Worm (Caenorhabditis elegans) whole organism, L1 larva: ENCODE results near the gene T28A8.6.
A peak's percentile ranks its signal among the peaks of the same experiment; 100 is the strongest.

ENCODE experiments used
- C16A3.4 ChIP-seq: fragments of 150-350 bp; optimal IDR thresholded peaks from 2 replicates; lab custom pipeline; 2014; ENCODE audit warnings: missing biosample characterization, missing genetic modification characterization
- ceh-63 ChIP-seq: fragments of 200-800 bp; sonication (Bioruptor generic); optimal IDR thresholded peaks from 2 replicates; lab custom pipeline; 2018; ENCODE audit warnings: mild to moderate bottlenecking, missing genetic modification characterization, missing compliant biosample characterization
- ceh-8 ChIP-seq: fragments of 200-800 bp; sonication (Bioruptor generic); optimal IDR thresholded peaks from 2 replicates; lab custom pipeline; 2018; ENCODE audit warnings: mild to moderate bottlenecking, missing genetic modification characterization, moderate library complexity, missing compliant biosample characterization
- ceh-88 ChIP-seq: fragments of 200-800 bp; sonication (Bioruptor generic); IDR thresholded peaks from 2 replicates; pipeline ENCODE4 v1.3.6; 2022; ENCODE audit warnings: missing genetic modification characterization, missing compliant biosample characterization
- ceh-90 ChIP-seq: sonication (generic microtip); optimal IDR thresholded peaks from 2 replicates; lab custom pipeline; 2016; ENCODE audit warnings: missing genetic modification characterization, missing compliant biosample characterization
- ces-1 ChIP-seq: fragments of 150-350 bp; optimal IDR thresholded peaks from 2 replicates; lab custom pipeline; 2014; ENCODE audit warnings: missing biosample characterization, missing genetic modification reagents, missing genetic modification characterization
- dpl-1 ChIP-seq, 3 experiments: fragments of 150-350 bp in 2 of 3; sonication (generic microtip) in 1 of 3; optimal IDR thresholded peaks; 2 replicates each; lab custom pipeline; 2014 to 2017; ENCODE audit warnings: missing biosample characterization in 3 of 3, missing genetic modification characterization in 3 of 3, missing genetic modification reagents in 3 of 3
- efl-1 ChIP-seq, 4 experiments: fragments of 150-350 bp; optimal IDR thresholded peaks in 3 of 4; peaks in 1 of 4; 1 replicate in 1 of 4; 2 replicates in 3 of 4; lab custom pipeline; 2014; ENCODE audit warnings: missing biosample characterization in 2 of 4, missing genetic modification characterization in 2 of 4, missing genetic modification reagents in 2 of 4
- egl-13 ChIP-seq: sonication (generic microtip); optimal IDR thresholded peaks from 2 replicates; lab custom pipeline; 2016; ENCODE audit warnings: missing genotype, missing genetic modification reagents, missing genetic modification characterization, missing compliant biosample characterization
- elt-3 ChIP-seq, 6 experiments: fragments of 150-350 bp in 1 of 6; sonication (generic microtip); optimal IDR thresholded peaks; 2 replicates each; lab custom pipeline; 2017 to 2018; ENCODE audit warnings: missing biosample characterization in 6 of 6, missing genetic modification characterization in 6 of 6, inconsistent platforms in 1 of 6
- fkh-8 ChIP-seq: sonication (generic microtip); optimal IDR thresholded peaks from 2 replicates; lab custom pipeline; 2016; ENCODE audit warnings: mild to moderate bottlenecking, missing genetic modification characterization, missing compliant biosample characterization
- grh-1 ChIP-seq: fragments of 200-800 bp; sonication (Bioruptor generic); IDR thresholded peaks from 2 replicates; pipeline ENCODE4 v1.3.6; 2022; ENCODE audit warnings: missing genetic modification reagents, missing genetic modification characterization, missing compliant biosample characterization
- hlh-17 ChIP-seq: fragments of 200-800 bp; sonication (Bioruptor generic); optimal IDR thresholded peaks from 2 replicates; lab custom pipeline; 2018; ENCODE audit warnings: missing genetic modification characterization, mild to moderate bottlenecking, missing compliant biosample characterization, moderate library complexity, borderline replicate concordance
- lin-14 ChIP-seq: fragments of 200-800 bp; sonication (Bioruptor generic); optimal IDR thresholded peaks from 2 replicates; lab custom pipeline; 2018; ENCODE audit warnings: mild to moderate bottlenecking, missing genetic modification characterization, moderate library complexity, missing compliant biosample characterization
- lin-35 ChIP-seq, 2 experiments: fragments of 150-350 bp; optimal IDR thresholded peaks; 2 replicates each; lab custom pipeline; 2014; ENCODE audit warnings: missing biosample characterization in 2 of 2, missing genetic modification characterization in 2 of 2, missing genetic modification reagents in 2 of 2
- lir-3 ChIP-seq: sonication (generic microtip); optimal IDR thresholded peaks from 2 replicates; lab custom pipeline; 2016; ENCODE audit warnings: mild to moderate bottlenecking, missing genetic modification characterization, moderate library complexity, missing compliant biosample characterization; ENCODE audit not compliant: poor library complexity
- nhr-12 ChIP-seq: sonication (generic microtip); optimal IDR thresholded peaks from 2 replicates; lab custom pipeline; 2017; ENCODE audit warnings: missing biosample characterization, missing genetic modification characterization
- nhr-19 ChIP-seq: fragments of 200-800 bp; sonication (Bioruptor generic); conservative IDR thresholded peaks from 2 replicates; pipeline ENCODE4 v1.3.6; 2022; ENCODE audit warnings: missing genetic modification characterization, missing compliant biosample characterization
- nhr-237 ChIP-seq: fragments of 150-350 bp; optimal IDR thresholded peaks from 2 replicates; lab custom pipeline; 2014; ENCODE audit warnings: missing biosample characterization, missing genetic modification characterization
- nhr-47 ChIP-seq: sonication (generic microtip); optimal IDR thresholded peaks from 2 replicates; lab custom pipeline; 2016; ENCODE audit warnings: mild to moderate bottlenecking, missing genetic modification characterization, moderate library complexity, missing compliant biosample characterization
- nhr-76 ChIP-seq: sonication (generic microtip); optimal IDR thresholded peaks from 2 replicates; lab custom pipeline; 2017; ENCODE audit warnings: missing biosample characterization, missing genetic modification characterization
- nhr-77 ChIP-seq: fragments of 150-350 bp; optimal IDR thresholded peaks from 2 replicates; lab custom pipeline; 2014; ENCODE audit warnings: missing biosample characterization, missing genetic modification characterization
- nhr-85 ChIP-seq: sonication (generic microtip); peaks from one replicate; lab custom pipeline; 2016; ENCODE audit warnings: missing genetic modification characterization, inconsistent platforms, missing compliant biosample characterization
- pax-3 ChIP-seq: fragments of 200-800 bp; sonication (Bioruptor generic); optimal IDR thresholded peaks from 2 replicates; lab custom pipeline; 2018; ENCODE audit warnings: mild to moderate bottlenecking, missing genetic modification characterization, moderate library complexity, missing compliant biosample characterization
- skn-1 ChIP-seq: fragments of 150-350 bp; optimal IDR thresholded peaks from 2 replicates; lab custom pipeline; 2014; ENCODE audit warnings: missing biosample characterization, missing genetic modification characterization
- sox-4 ChIP-seq: sonication (generic microtip); optimal IDR thresholded peaks from 2 replicates; lab custom pipeline; 2016; ENCODE audit warnings: missing genetic modification characterization, missing compliant biosample characterization
- sptf-1 ChIP-seq: fragments of 150-350 bp; optimal IDR thresholded peaks from 2 replicates; lab custom pipeline; 2014; ENCODE audit warnings: missing biosample characterization, missing genetic modification characterization
- sup-37 ChIP-seq: fragments of 200-800 bp; sonication (Bioruptor generic); optimal IDR thresholded peaks from 2 replicates; lab custom pipeline; 2018; ENCODE audit warnings: mild to moderate bottlenecking, missing genetic modification characterization, missing compliant biosample characterization
- swsn-7 ChIP-seq: sonication (generic microtip); optimal IDR thresholded peaks from 2 replicates; lab custom pipeline; 2016; ENCODE audit warnings: missing genetic modification characterization, missing compliant biosample characterization
- tbx-2 ChIP-seq: sonication (generic microtip); optimal IDR thresholded peaks from 2 replicates; lab custom pipeline; 2016; ENCODE audit warnings: missing genetic modification characterization, missing compliant biosample characterization
- unc-62 ChIP-seq: fragments of 150-350 bp; optimal IDR thresholded peaks from 2 replicates; lab custom pipeline; 2014; ENCODE audit warnings: missing biosample characterization, missing genetic modification reagents, missing genetic modification characterization
- vab-15 ChIP-seq: sonication (generic microtip); optimal IDR thresholded peaks from 2 replicates; lab custom pipeline; 2017; ENCODE audit warnings: missing genotype, mild to moderate bottlenecking, missing genetic modification characterization, missing compliant biosample characterization
- zag-1 ChIP-seq: fragments of 150-350 bp; optimal IDR thresholded peaks from 2 replicates; lab custom pipeline; 2014; ENCODE audit warnings: missing biosample characterization, missing genetic modification characterization

Gene T28A8.6

ce11 chrIII:13474482-13474881 is 24.5 kb upstream of the T28A8.6 start (continued):
- TF ChIP-seq nhr-76 (tag; lab: Kevin White, UChicago), result no peak
- TF ChIP-seq ceh-90, result peak; percentile 36
- peak; percentile 2 to 38 for TF ChIP-seq efl-1 (optimal IDR thresholded peaks at IDR 0.05; lab: Kevin White, UChicago)
- TF ChIP-seq efl-1 (GFP tag; optimal IDR thresholded peaks at IDR 0.05 in 1 of 2; lab: Kevin White, UChicago), result peak in 1 of 2 experiments; percentile 82
- no peak for TF ChIP-seq skn-1 (tag; lab: Kevin White, UChicago)
- TF ChIP-seq dpl-1 (GFP tag; optimal IDR thresholded peaks at IDR 0.05; lab: Kevin White, UChicago), result no peak
- TF ChIP-seq grh-1, result no peak
- TF ChIP-seq lir-3 (tag; lab: Kevin White, UChicago), result peak; percentile 66
- no peak for TF ChIP-seq zag-1 (tag; lab: Kevin White, UChicago)
- peak; percentile 40 for TF ChIP-seq ceh-63
- no peak for TF ChIP-seq sptf-1 (tag; lab: Kevin White, UChicago)
- peak; percentile 26 for TF ChIP-seq nhr-85 (tag; lab: Kevin White, UChicago)
- no peak for TF ChIP-seq ces-1
- TF ChIP-seq ceh-88 (GFP tag; lab: Robert Waterston, UW), result no peak
- no peak for TF ChIP-seq vab-15 (tag; lab: Kevin White, UChicago)
- TF ChIP-seq lin-35 (GFP tag; optimal IDR thresholded peaks at IDR 0.05; lab: Kevin White, UChicago), result no peak
- no peak for TF ChIP-seq nhr-77

- TF ChIP-seq efl-1 (optimal IDR thresholded peaks at IDR 0.05; lab: Kevin White, UChicago), result no peak
- TF ChIP-seq efl-1 (GFP tag; optimal IDR thresholded peaks at IDR 0.05 in 1 of 2; lab: Kevin White, UChicago), result no peak
These were observed 22.3 kb upstream of the T28A8.6 start, which contains the start of gene T27E9.6 for ce11 chrIII:13476682-13477081. Gene T27E9.6, minus strand, starts transcription at chrIII:13476782.

- TF ChIP-seq C16A3.4 (tag; lab: Kevin White, UChicago) (no peak), pax-3 (tag; lab: Kevin White, UChicago) (no peak)
These were observed 15.0 kb upstream of the T28A8.6 start, which contains the start of gene acc-4 for ce11 chrIII:13484024-13484423. Gene acc-4, minus strand, starts transcription at chrIII:13484124.

ce11 chrIII:13492377-13492776 is 6.6 kb upstream of the T28A8.6 start, which contains the start of gene twk-40:
Gene twk-40, minus strand, starts transcription at chrIII:13492477.
- TF ChIP-seq nhr-47 (tag; lab: Kevin White, UChicago) (no peak), ceh-8 (GFP tag; lab: Kevin White, UChicago) (no peak), sup-37 (GFP tag; lab: Kevin White, UChicago) (no peak), tbx-2 (no peak), hlh-17 (GFP tag; lab: Kevin White, UChicago) (no peak), C16A3.4 (tag; lab: Kevin White, UChicago) (no peak), lin-14 (GFP tag; lab: Kevin White, UChicago) (no peak)

- TF ChIP-seq egl-13 (tag; lab: Kevin White, UChicago) (no peak), unc-62 (GFP tag; lab: Kevin White, UChicago) (no peak), nhr-12 (no peak), nhr-237 (tag; lab: Kevin White, UChicago) (no peak), nhr-19 (GFP tag; lab: Robert Waterston, UW) (no peak), elt-3 (tag; optimal IDR thresholded peaks at IDR 0.05; lab: Kevin White, UChicago) (no peak), ces-1 (no peak), swsn-7 (no peak), ceh-8 (GFP tag; lab: Kevin White, UChicago) (no peak), fkh-8 (no peak), sox-4 (tag; lab: Kevin White, UChicago) (no peak)
These were observed 3.4 kb upstream of the T28A8.6 start, which contains the start of gene T28A8.2 for ce11 chrIII:13495571-13495970. Gene T28A8.2, minus strand, starts transcription at chrIII:13495671.
